Worm (Caenorhabditis elegans) whole organism, young adult: ENCODE data around the gene str-52.

Experiments used
- F55B11.4 ChIP-seq: sonication (generic microtip); optimal IDR thresholded peaks from 2 replicates; lab custom pipeline; 2016; ENCODE audit warnings: missing compliant biosample characterization, missing genetic modification characterization, borderline replicate concordance; ENCODE audit not compliant: insufficient read depth
- F57C9.4 ChIP-seq: sonication (generic microtip); optimal IDR thresholded peaks from 2 replicates; lab custom pipeline; 2017; ENCODE audit warnings: mild to moderate bottlenecking, missing genetic modification characterization, missing compliant biosample characterization
- K11D2.4 ChIP-seq: fragments of 200-800 bp; sonication (Bioruptor generic); IDR thresholded peaks from 2 replicates; pipeline ENCODE4 v1.3.6; 2022; ENCODE audit warnings: missing genetic modification reagents, missing genetic modification characterization, missing compliant biosample characterization
- K12H6.12 ChIP-seq: fragments of 200-800 bp; sonication (Bioruptor generic); optimal IDR thresholded peaks from 2 replicates; lab custom pipeline; 2018; ENCODE audit warnings: mild to moderate bottlenecking, missing genetic modification characterization, missing compliant biosample characterization
- Y53F4B.3 ChIP-seq: fragments of 200-800 bp; sonication (Bioruptor generic); IDR thresholded peaks from 2 replicates; pipeline ENCODE4 v1.3.6; 2022; ENCODE audit warnings: missing genetic modification reagents, missing genetic modification characterization, missing compliant biosample characterization
- Y95B8A.8 ChIP-seq: fragments of 200-800 bp; sonication (Bioruptor generic); IDR thresholded peaks from 2 replicates; pipeline ENCODE4 v1.3.6; 2022; ENCODE audit warnings: missing genetic modification reagents, missing genetic modification characterization, missing compliant biosample characterization
- aptf-3 ChIP-seq: fragments of 200-800 bp; sonication (Bioruptor generic); IDR thresholded peaks from 2 replicates; pipeline ENCODE4 v1.3.6; 2022; ENCODE audit warnings: missing genetic modification characterization, missing compliant biosample characterization
- atf-7 ChIP-seq: sonication (generic microtip); optimal IDR thresholded peaks from 2 replicates; lab custom pipeline; 2017; ENCODE audit warnings: mild to moderate bottlenecking, missing genetic modification characterization, missing compliant biosample characterization
- athp-1 ChIP-seq: sonication (generic microtip); optimal IDR thresholded peaks from 2 replicates; lab custom pipeline; 2017; ENCODE audit warnings: mild to moderate bottlenecking, missing genetic modification characterization, missing compliant biosample characterization
- bed-1 ChIP-seq: fragments of 200-800 bp; sonication (Bioruptor generic); IDR thresholded peaks from 2 replicates; pipeline ENCODE4 v1.3.6; 2022; ENCODE audit warnings: missing genetic modification reagents, missing genetic modification characterization, missing compliant biosample characterization
- ccch-3 ChIP-seq: fragments of 200-800 bp; sonication (Bioruptor generic); optimal IDR thresholded peaks from 2 replicates; lab custom pipeline; 2018; ENCODE audit warnings: mild to moderate bottlenecking, missing genetic modification characterization, missing compliant biosample characterization
- cebp-1 ChIP-seq, 2 experiments: fragments of 200-800 bp in 1 of 2; sonication (Bioruptor generic) in 1 of 2; sonication (generic microtip) in 1 of 2; IDR thresholded peaks in 1 of 2; optimal IDR thresholded peaks in 1 of 2; 2 replicates each; pipeline versions ENCODE4 v1.3.6 to Lab custom; 2017 to 2022; ENCODE audit warnings: missing compliant biosample characterization in 2 of 2, missing genetic modification characterization in 2 of 2, mild to moderate bottlenecking in 1 of 2, missing genetic modification reagents in 1 of 2, moderate library complexity in 1 of 2
- ceh-27 ChIP-seq: fragments of 200-800 bp; sonication (Bioruptor generic); optimal IDR thresholded peaks from 2 replicates; lab custom pipeline; 2018; ENCODE audit warnings: mild to moderate bottlenecking, missing genetic modification characterization, moderate library complexity, missing compliant biosample characterization
- ceh-58 ChIP-seq: fragments of 200-800 bp; sonication (Bioruptor generic); IDR thresholded peaks from 2 replicates; pipeline ENCODE4 v1.3.6; 2022; ENCODE audit warnings: missing genetic modification characterization, missing compliant biosample characterization
- chd-7 ChIP-seq: sonication (generic microtip); optimal IDR thresholded peaks from 2 replicates; lab custom pipeline; 2016; ENCODE audit warnings: mild to moderate bottlenecking, missing genetic modification characterization, moderate library complexity, missing compliant biosample characterization
- dox-1 ChIP-seq: fragments of 200-800 bp; sonication (Bioruptor generic); IDR thresholded peaks from 2 replicates; pipeline ENCODE4 v1.3.6; 2022; ENCODE audit warnings: missing genetic modification reagents, missing genetic modification characterization, missing compliant biosample characterization
- egl-18 ChIP-seq: fragments of 200-800 bp; sonication (Bioruptor generic); IDR thresholded peaks from 2 replicates; pipeline ENCODE4 v1.3.6; 2022; ENCODE audit warnings: missing genetic modification reagents, missing genetic modification characterization, missing compliant biosample characterization
- egrh-3 ChIP-seq: fragments of 200-800 bp; sonication (Bioruptor generic); IDR thresholded peaks from 2 replicates; pipeline ENCODE4 v1.3.6; 2022; ENCODE audit warnings: missing genetic modification reagents, missing genetic modification characterization, missing compliant biosample characterization
- gei-17 ChIP-seq: fragments of 200-800 bp; sonication (Bioruptor generic); optimal IDR thresholded peaks from 2 replicates; lab custom pipeline; 2018; ENCODE audit warnings: mild to moderate bottlenecking, missing genetic modification characterization, missing compliant biosample characterization
- hmg-1.2 ChIP-seq: fragments of 200-800 bp; sonication (Bioruptor generic); IDR thresholded peaks from 2 replicates; pipeline ENCODE4 v1.3.6; 2022; ENCODE audit warnings: missing genetic modification reagents, missing genetic modification characterization, missing compliant biosample characterization
- hsf-1 ChIP-seq: fragments of 200-800 bp; sonication (Bioruptor generic); IDR thresholded peaks from 2 replicates; pipeline ENCODE4 v1.3.6; 2022; ENCODE audit warnings: missing genetic modification reagents, missing genetic modification characterization, missing compliant biosample characterization
- lin-35 ChIP-seq, 3 experiments: fragments of 150-350 bp in 2 of 3; sonication (generic microtip) in 1 of 3; optimal IDR thresholded peaks; 2 replicates each; lab custom pipeline; 2014 to 2018; ENCODE audit warnings: missing biosample characterization in 3 of 3, missing genetic modification characterization in 3 of 3, missing genetic modification reagents in 3 of 3
- lin-40 ChIP-seq: sonication (generic microtip); optimal IDR thresholded peaks from 2 replicates; lab custom pipeline; 2016; ENCODE audit warnings: missing genetic modification characterization, mild to moderate bottlenecking, missing compliant biosample characterization, missing genotype, missing genetic modification reagents
- lin-54 ChIP-seq: fragments of 200-800 bp; sonication (Bioruptor generic); optimal IDR thresholded peaks from 2 replicates; lab custom pipeline; 2018; ENCODE audit warnings: mild to moderate bottlenecking, missing genetic modification characterization, missing compliant biosample characterization
- lsy-27 ChIP-seq: sonication (generic microtip); optimal IDR thresholded peaks from 2 replicates; lab custom pipeline; 2017; ENCODE audit warnings: missing genetic modification characterization, mild to moderate bottlenecking, missing compliant biosample characterization, antibody characterized with exemption, missing genotype, borderline replicate concordance; ENCODE audit not compliant: insufficient read depth
- madf-3 ChIP-seq: fragments of 200-800 bp; sonication (Bioruptor generic); IDR thresholded peaks from 2 replicates; pipeline ENCODE4 v1.3.6; 2022; ENCODE audit warnings: missing genetic modification reagents, missing genetic modification characterization, missing compliant biosample characterization
- madf-8 ChIP-seq: fragments of 200-800 bp; sonication (Bioruptor generic); conservative IDR thresholded peaks from 2 replicates; pipeline ENCODE4 v1.3.6; 2022; ENCODE audit warnings: missing genetic modification reagents, missing genetic modification characterization, missing compliant biosample characterization
- mcd-1 ChIP-seq: fragments of 200-800 bp; sonication (Bioruptor generic); IDR thresholded peaks from 2 replicates; pipeline ENCODE4 v1.3.6; 2022; ENCODE audit warnings: missing genetic modification reagents, missing genetic modification characterization, missing compliant biosample characterization
- nhr-27 ChIP-seq: fragments of 200-800 bp; sonication (Bioruptor generic); optimal IDR thresholded peaks from 2 replicates; lab custom pipeline; 2018; ENCODE audit warnings: mild to moderate bottlenecking, missing genetic modification characterization, moderate library complexity, missing compliant biosample characterization
- nhr-80 ChIP-seq: sonication (generic microtip); optimal IDR thresholded peaks from 2 replicates; lab custom pipeline; 2016; ENCODE audit warnings: missing genetic modification characterization, missing compliant biosample characterization
- rpc-1 ChIP-seq, 2 experiments: fragments of 150-350 bp in 1 of 2; sonication (generic microtip) in 1 of 2; optimal IDR thresholded peaks; 2 replicates each; lab custom pipeline; 2014 to 2018; ENCODE audit warnings: missing biosample characterization in 1 of 2, missing genetic modification characterization in 1 of 2, missing genetic modification reagents in 1 of 2, missing genotype in 1 of 2
- snpc-1.3 ChIP-seq: sonication (generic microtip); optimal IDR thresholded peaks from 2 replicates; lab custom pipeline; 2017; ENCODE audit warnings: missing genetic modification characterization, mild to moderate bottlenecking, missing compliant biosample characterization, antibody characterized with exemption, moderate library complexity, missing genotype, missing genetic modification reagents; ENCODE audit not compliant: insufficient read depth
- snpc-4 ChIP-seq, 5 experiments: fragments of 150-350 bp in 1 of 5; sonication (generic microtip) in 4 of 5; optimal IDR thresholded peaks; 2 replicates each; lab custom pipeline; 2014 to 2018; ENCODE audit warnings: missing genetic modification characterization in 5 of 5, missing biosample characterization in 3 of 5, antibody characterized with exemption in 2 of 5, mild to moderate bottlenecking in 2 of 5, missing compliant biosample characterization in 2 of 5, missing genotype in 2 of 5, moderate library complexity in 2 of 5, missing genetic modification reagents in 1 of 5
- somi-1 ChIP-seq: fragments of 200-800 bp; sonication (Bioruptor generic); optimal IDR thresholded peaks from 2 replicates; lab custom pipeline; 2018; ENCODE audit warnings: mild to moderate bottlenecking, missing genetic modification characterization, missing compliant biosample characterization
- sptf-2 ChIP-seq: fragments of 200-800 bp; sonication (Bioruptor generic); optimal IDR thresholded peaks from 2 replicates; lab custom pipeline; 2018; ENCODE audit warnings: mild to moderate bottlenecking, missing genetic modification characterization, missing compliant biosample characterization
- xnd-1 ChIP-seq: sonication (generic microtip); optimal IDR thresholded peaks from 2 replicates; lab custom pipeline; 2016; ENCODE audit warnings: missing genotype, missing genetic modification reagents, missing genetic modification characterization, missing compliant biosample characterization
- zfh-2 ChIP-seq: fragments of 200-800 bp; sonication (Bioruptor generic); conservative IDR thresholded peaks from 2 replicates; pipeline ENCODE4 v1.3.6; 2022; ENCODE audit warnings: missing genetic modification reagents, missing genetic modification characterization, missing compliant biosample characterization
- ztf-3 ChIP-seq: fragments of 200-800 bp; sonication (Bioruptor generic); optimal IDR thresholded peaks from 2 replicates; lab custom pipeline; 2018; ENCODE audit warnings: mild to moderate bottlenecking, missing genetic modification characterization, missing compliant biosample characterization

Gene str-52

ce11 chrV:2135323-2135722 lies 10.6 kb downstream of the str-52 start (continued):
- TF ChIP-seq dox-1 (GFP tag; lab: Robert Waterston, UW) (peak; percentile 49; the same call in 1 of the 2 replicates), egl-18 (no peak), Y53F4B.3 (GFP tag; lab: Robert Waterston, UW) (no peak), snpc-1.3 (tag; lab: Kevin White, UChicago) (no peak), ccch-3 (GFP tag; lab: Kevin White, UChicago) (no peak), lsy-27 (tag; lab: Kevin White, UChicago) (no peak), Y95B8A.8 (GFP tag; lab: Robert Waterston, UW) (no peak)

ce11 chrV:2134340-2134739 lies 11.6 kb downstream of the str-52 start:
- TF ChIP-seq bed-1 (GFP tag; lab: Robert Waterston, UW) (no peak), dox-1 (GFP tag; lab: Robert Waterston, UW) (no peak), lin-35 (GFP tag; optimal IDR thresholded peaks at IDR 0.05; lab: Kevin White, UChicago) (peak in 1 of 3 experiments; percentile 9)

- TF ChIP-seq lin-54 (no peak), Y53F4B.3 (GFP tag; lab: Robert Waterston, UW) (no peak), lin-40 (tag; lab: Kevin White, UChicago) (peak; percentile 21), gei-17 (GFP tag; lab: Kevin White, UChicago) (no peak), xnd-1 (no peak), madf-8 (GFP tag; lab: Robert Waterston, UW) (no peak), ccch-3 (GFP tag; lab: Kevin White, UChicago) (no peak), egrh-3 (GFP tag; lab: Robert Waterston, UW) (peak; percentile 31; the same call in 1 of the 2 replicates), somi-1 (GFP tag; lab: Kevin White, UChicago) (no peak), K11D2.4 (peak; percentile 57), hsf-1 (GFP tag; lab: Robert Waterston, UW) (no peak), lin-35 (GFP tag; optimal IDR thresholded peaks at IDR 0.05; lab: Kevin White, UChicago) (peak in 1 of 3 experiments; percentile 80), F55B11.4 (no peak), ceh-27 (GFP tag; lab: Kevin White, UChicago) (peak; percentile 43), K12H6.12 (tag; lab: Kevin White, UChicago) (peak; percentile 70), F57C9.4 (tag; lab: Kevin White, UChicago) (no peak), Y95B8A.8 (GFP tag; lab: Robert Waterston, UW) (no peak), chd-7 (tag; lab: Kevin White, UChicago) (peak; percentile 41), rpc-1 (optimal IDR thresholded peaks at IDR 0.05; lab: Kevin White, UChicago) (no peak), rpc-1 (tag; optimal IDR thresholded peaks at IDR 0.05; lab: Kevin White, UChicago) (no peak), snpc-4 (GFP tag; optimal IDR thresholded peaks at IDR 0.05; lab: Kevin White, UChicago) (no peak), snpc-4 (tag; optimal IDR thresholded peaks at IDR 0.05; lab: Kevin White, UChicago) (peak in 1 of 4 experiments; percentile 13), athp-1 (tag; lab: Kevin White, UChicago) (no peak), nhr-80 (peak; percentile 7), atf-7 (tag; lab: Kevin White, UChicago) (peak; percentile 45), ztf-3 (GFP tag; lab: Kevin White, UChicago) (no peak), dox-1 (GFP tag; lab: Robert Waterston, UW) (peak; percentile 42; the same call in 1 of the 2 replicates), nhr-27 (tag; lab: Kevin White, UChicago) (no peak), cebp-1 (GFP tag; IDR thresholded peaks at IDR 0.05; lab: Robert Waterston, UW) (no peak), cebp-1 (tag; optimal IDR thresholded peaks at IDR 0.05; lab: Kevin White, UChicago) (peak; percentile 74), aptf-3 (no peak), mcd-1 (GFP tag; lab: Robert Waterston, UW) (0 out of 2 replicates have a peak, but pooled peaks have one; percentile 41), hmg-1.2 (peak; percentile 37; the same call in 1 of the 2 replicates), ceh-58 (GFP tag; lab: Robert Waterston, UW) (no peak), sptf-2 (GFP tag; lab: Kevin White, UChicago) (no peak), zfh-2 (GFP tag; lab: Robert Waterston, UW) (peak; percentile 84), madf-3 (GFP tag; lab: Robert Waterston, UW) (no peak)
Observed at ce11 chrV:2133512-2133911, 12.4 kb downstream of the str-52 start.
